Worm (Caenorhabditis elegans): ENCODE data around the gene srw-53.

Gene srw-53

DNA sequence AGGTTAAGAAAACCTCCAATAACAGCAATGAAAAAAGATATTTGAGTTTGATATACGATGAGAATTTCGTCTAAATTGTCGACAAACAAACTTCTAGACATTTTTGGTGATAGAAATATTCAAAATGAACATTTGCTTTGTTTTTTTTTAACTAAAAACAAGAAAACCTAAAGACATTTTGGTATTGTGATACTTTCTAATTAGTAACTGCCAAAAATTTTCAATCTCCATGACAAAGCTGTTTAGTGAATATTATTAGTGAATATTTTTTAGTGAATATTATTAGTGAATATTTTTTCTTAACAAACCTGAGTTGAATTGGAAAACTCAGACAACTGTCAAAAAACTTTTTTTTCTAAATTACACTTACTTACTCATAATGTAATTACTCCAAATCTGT, 3.0 kb upstream of the srw-53 start, which contains the start of gene srw-55:
srw-55 (minus strand) TSS at position 101 of the 400 bp plus-strand sequence.
- no peak for TF ChIP-seq sup-37 (GFP tag; optimal IDR thresholded peaks at IDR 0.05)
- TF ChIP-seq lin-13 (GFP tag; optimal IDR thresholded peaks at IDR 0.05), result no peak
- TF ChIP-seq aly-2 (tag; optimal IDR thresholded peaks at IDR 0.05), result no peak
- TF ChIP-seq hlh-17 (GFP tag; optimal IDR thresholded peaks at IDR 0.05; ENCODE audit: borderline replicate concordance), result no peak
- no peak for TF ChIP-seq ceh-82 (tag; optimal IDR thresholded peaks at IDR 0.05)
- TF ChIP-seq nhr-77 (tag; optimal IDR thresholded peaks at IDR 0.05), result no peak

DNA sequence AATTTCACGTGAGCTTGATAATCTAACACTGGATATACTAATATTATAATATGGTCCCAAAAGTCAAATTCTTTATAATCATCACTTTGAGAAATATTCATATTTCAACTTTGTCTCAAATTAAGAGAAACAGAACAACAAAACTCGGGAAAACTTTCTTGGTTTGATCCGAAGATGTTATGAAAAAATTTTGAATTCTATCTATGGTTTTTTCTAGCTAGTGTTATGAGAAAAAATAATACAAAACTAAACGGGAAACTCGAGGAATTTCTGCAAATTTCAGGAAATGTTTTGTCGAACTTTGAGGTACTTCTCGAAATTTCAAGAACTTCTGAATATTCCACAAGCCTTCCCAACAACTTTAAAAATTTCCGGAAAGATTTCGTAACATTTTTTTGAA, 7.7 kb downstream of the srw-53 start, which contains the start of gene srw-59:
srw-59 (minus strand) TSS at position 101 of the 400 bp plus-strand sequence.
- TF ChIP-seq nhr-11 (tag; optimal IDR thresholded peaks at IDR 0.05) (no peak), aly-2 (tag; optimal IDR thresholded peaks at IDR 0.05) (no peak), hlh-4 (tag; optimal IDR thresholded peaks at IDR 0.05) (no peak), hpl-2 (GFP tag; optimal IDR thresholded peaks at IDR 0.05) (no peak), sup-37 (GFP tag; optimal IDR thresholded peaks at IDR 0.05) (no peak), vab-15 (tag; optimal IDR thresholded peaks at IDR 0.05) (no peak), unc-98 (GFP tag; IDR thresholded peaks at IDR 0.05) (no peak), ces-1 (GFP tag; optimal IDR thresholded peaks at IDR 0.05) (no peak), nhr-47 (tag; optimal IDR thresholded peaks at IDR 0.05) (no peak), swsn-7 (tag; optimal IDR thresholded peaks at IDR 0.05) (no peak)

DNA sequence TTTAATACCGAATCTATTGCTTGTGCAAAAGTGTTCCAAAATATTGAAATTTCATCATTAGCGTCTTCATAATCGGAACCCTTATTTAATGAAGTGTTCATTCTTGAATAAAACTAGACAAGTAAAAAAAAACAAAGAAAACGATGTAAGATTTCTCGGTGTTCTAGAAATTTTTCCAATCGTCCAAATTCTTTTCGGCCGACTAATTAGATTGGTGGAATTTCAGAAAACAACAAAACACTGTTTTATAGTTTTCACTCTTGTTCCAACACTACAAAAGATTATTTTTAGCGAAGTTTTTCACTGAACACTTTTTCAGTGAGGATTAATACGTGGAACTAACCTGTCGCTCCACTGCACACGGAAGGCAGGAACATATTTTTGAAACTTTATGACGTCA, 9.5 kb downstream of the srw-53 start, which contains the start of gene srw-56:
srw-56 (minus strand) TSS at position 101 of the 400 bp plus-strand sequence.
- no peak for TF ChIP-seq efl-1 (optimal IDR thresholded peaks at IDR 0.05)
- peak in 1 of 2 experiments; percentile 61 for TF ChIP-seq efl-1 (GFP tag; optimal IDR thresholded peaks at IDR 0.05 in 1 of 2)
- TF ChIP-seq lin-13 (GFP tag; optimal IDR thresholded peaks at IDR 0.05), result no peak
- no peak for TF ChIP-seq nhr-71 (tag; optimal IDR thresholded peaks at IDR 0.05)
- TF ChIP-seq pax-3 (tag; optimal IDR thresholded peaks at IDR 0.05), result no peak
- TF ChIP-seq fkh-8 (tag; optimal IDR thresholded peaks at IDR 0.05), result no peak
- no peak for TF ChIP-seq nhr-90 (tag; optimal IDR thresholded peaks at IDR 0.05; ENCODE audit: poor library complexity)
- no peak for TF ChIP-seq unc-98 (GFP tag; IDR thresholded peaks at IDR 0.05)
- TF ChIP-seq grh-1 (GFP tag; IDR thresholded peaks at IDR 0.05), result no peak

DNA sequence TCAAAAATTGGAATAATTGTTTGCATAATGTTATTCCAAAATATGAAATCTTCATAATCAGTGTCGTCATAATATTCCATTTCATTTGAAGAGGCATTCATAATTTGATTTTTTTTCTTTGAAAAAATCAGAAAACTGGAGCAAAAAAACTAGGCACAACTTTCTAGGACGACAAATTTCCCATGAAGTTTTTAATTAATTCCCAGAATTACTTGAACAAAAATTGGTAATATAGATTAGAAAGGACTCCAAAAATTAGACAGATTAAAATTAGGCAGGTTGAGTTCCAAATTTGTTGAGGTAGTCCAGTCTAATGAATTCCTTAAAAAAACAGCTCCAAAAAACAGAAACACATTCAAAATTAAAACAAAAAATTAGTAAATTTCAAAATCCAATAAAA, 11.7 kb downstream of the srw-53 start, which contains the start of gene srw-57:
srw-57 (minus strand) TSS at position 101 of the 400 bp plus-strand sequence.
- TF ChIP-seq egl-13 (tag; optimal IDR thresholded peaks at IDR 0.05) (no peak), nhr-71 (tag; optimal IDR thresholded peaks at IDR 0.05) (no peak), snu-23 (GFP tag; optimal IDR thresholded peaks at IDR 0.05) (no peak), nhr-19 (GFP tag; conservative IDR thresholded peaks at IDR 0.05) (no peak), nhr-77 (tag; optimal IDR thresholded peaks at IDR 0.05) (no peak), fos-1 (tag; optimal IDR thresholded peaks at IDR 0.05) (no peak), aly-2 (tag; optimal IDR thresholded peaks at IDR 0.05) (no peak), C04F5.9 (tag; optimal IDR thresholded peaks at IDR 0.05) (no peak), ceh-63 (GFP tag; optimal IDR thresholded peaks at IDR 0.05) (no peak)

DNA sequence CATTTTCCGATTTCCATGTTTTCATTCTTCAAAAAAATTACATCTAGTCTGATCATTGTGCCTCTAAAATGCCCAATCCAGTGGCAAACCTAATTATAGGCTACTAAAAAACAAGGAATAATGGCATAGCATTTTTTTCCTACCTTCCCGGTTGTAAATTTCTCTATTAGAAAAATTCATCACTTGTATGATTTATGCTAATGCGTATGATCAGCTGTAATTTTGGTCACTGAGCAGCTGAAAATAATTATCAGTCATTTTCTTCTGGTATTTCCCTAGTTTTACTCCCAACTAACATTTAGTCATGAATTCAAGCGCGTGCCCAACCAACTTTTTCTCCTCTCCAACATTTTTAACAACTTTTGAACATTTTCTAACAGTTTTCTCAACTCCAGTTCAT, 12.3 kb downstream of the srw-53 start, which contains the start of gene srh-186:
srh-186 (plus strand) TSS at position 301 of the 400 bp plus-strand sequence.
- TF ChIP-seq nhr-84 (tag; optimal IDR thresholded peaks at IDR 0.05), result no peak
- no peak for TF ChIP-seq mef-2 (tag; optimal IDR thresholded peaks at IDR 0.05)
- TF ChIP-seq nhr-237 (tag; optimal IDR thresholded peaks at IDR 0.05), result no peak
- TF ChIP-seq sox-4 (tag; optimal IDR thresholded peaks at IDR 0.05), result no peak
- TF ChIP-seq tlp-1 (tag; optimal IDR thresholded peaks at IDR 0.05), result no peak
- TF ChIP-seq zag-1 (tag; optimal IDR thresholded peaks at IDR 0.05), result no peak
- no peak for TF ChIP-seq snpc-4 (tag; optimal IDR thresholded peaks at IDR 0.05)
- no peak for TF ChIP-seq F16B12.6 (tag; optimal IDR thresholded peaks at IDR 0.05)
- no peak for TF ChIP-seq unc-130 (tag; optimal IDR thresholded peaks at IDR 0.05)
- no peak for TF ChIP-seq ama-1 (optimal IDR thresholded peaks at IDR 0.05)
- no peak for TF ChIP-seq nhr-20 (tag; optimal IDR thresholded peaks at IDR 0.05)
- no peak for TF ChIP-seq jun-1 (tag; optimal IDR thresholded peaks at IDR 0.05)
- no peak for TF ChIP-seq ceh-82 (tag; optimal IDR thresholded peaks at IDR 0.05)
- no peak for TF ChIP-seq ets-5 (GFP tag; IDR thresholded peaks at IDR 0.05)
- TF ChIP-seq pqm-1 (tag; optimal IDR thresholded peaks at IDR 0.05), result no peak
- TF ChIP-seq ceh-90 (tag; optimal IDR thresholded peaks at IDR 0.05), result no peak
- TF ChIP-seq snu-23 (GFP tag; optimal IDR thresholded peaks at IDR 0.05), result no peak
- no peak for TF ChIP-seq sup-37 (GFP tag; optimal IDR thresholded peaks at IDR 0.05)

Measured in whole organism, L1 larva.